Worm (Caenorhabditis elegans): ENCODE data around the gene K02C4.5.

The K02C4.5 gene

DNA sequence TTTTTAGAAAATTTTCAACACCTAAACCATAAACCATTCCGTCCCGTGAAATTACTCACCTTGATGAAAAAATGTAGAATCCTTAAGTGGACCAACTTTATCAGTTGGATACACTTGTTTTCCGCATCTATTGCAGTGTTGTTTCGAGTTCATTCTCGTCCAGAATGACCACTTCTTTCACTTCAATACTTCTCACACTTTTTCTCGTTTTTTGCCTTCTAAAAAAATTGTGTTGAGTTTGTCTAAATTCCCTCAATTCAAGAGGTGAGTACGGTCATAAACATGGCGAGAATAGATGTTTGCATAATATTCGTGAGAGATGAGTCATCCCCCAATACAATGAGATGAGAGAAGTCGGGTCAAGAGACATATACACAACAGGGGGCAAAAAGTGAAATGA is 14.3 kb downstream of the K02C4.5 start, which contains the start of gene ltd-1:
ltd-1 (minus strand) TSS at position 218 of the 400 bp plus-strand sequence.
- TF ChIP-seq blmp-1 (tag; optimal IDR thresholded peaks at IDR 0.05) (peak; percentile 21), efl-1 (optimal IDR thresholded peaks at IDR 0.05) (no peak), efl-1 (GFP tag; optimal IDR thresholded peaks at IDR 0.05 in 1 of 2) (peak in 1 of 2 experiments; percentile 60), mdl-1 (tag; optimal IDR thresholded peaks at IDR 0.05) (no peak)

DNA sequence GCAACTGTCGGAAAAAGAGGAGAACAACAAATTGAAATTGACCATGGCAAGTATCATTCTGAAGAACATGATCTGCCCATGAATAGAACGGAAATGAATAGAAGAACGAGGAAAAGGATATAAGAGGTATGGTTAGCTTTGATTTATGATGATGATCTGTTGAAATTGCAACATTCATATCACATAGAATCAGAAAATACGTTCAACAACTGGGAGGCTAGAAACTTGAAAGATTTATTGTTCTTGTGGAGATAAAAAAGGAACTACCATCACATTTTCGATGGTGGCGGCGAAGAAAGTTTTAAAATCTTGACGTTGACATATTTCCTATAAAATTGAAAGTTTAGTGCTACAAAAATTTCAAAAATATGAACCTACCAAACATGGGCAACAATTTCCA is 15.0 kb downstream of the K02C4.5 start:
- TF ChIP-seq ceh-82 (tag; optimal IDR thresholded peaks at IDR 0.05) (no peak), nhr-85 (tag) (no peak), swsn-7 (tag; optimal IDR thresholded peaks at IDR 0.05) (no peak), hlh-17 (GFP tag; optimal IDR thresholded peaks at IDR 0.05; ENCODE audit: borderline replicate concordance) (no peak), unc-62 (GFP tag; optimal IDR thresholded peaks at IDR 0.05) (no peak), elt-2 (tag; optimal IDR thresholded peaks at IDR 0.05) (no peak), nhr-90 (tag; optimal IDR thresholded peaks at IDR 0.05; ENCODE audit: poor library complexity) (no peak), unc-86 (tag; optimal IDR thresholded peaks at IDR 0.05) (no peak), nhr-71 (tag; optimal IDR thresholded peaks at IDR 0.05) (no peak), lir-3 (tag; optimal IDR thresholded peaks at IDR 0.05; ENCODE audit: poor library complexity) (no peak), tlp-1 (tag; optimal IDR thresholded peaks at IDR 0.05) (no peak), ets-5 (GFP tag; IDR thresholded peaks at IDR 0.05) (no peak), zag-1 (tag; optimal IDR thresholded peaks at IDR 0.05) (no peak), pax-3 (tag; optimal IDR thresholded peaks at IDR 0.05) (no peak), lsy-2 (tag; optimal IDR thresholded peaks at IDR 0.05) (no peak), aly-2 (tag; optimal IDR thresholded peaks at IDR 0.05) (no peak), unc-30 (tag; optimal IDR thresholded peaks at IDR 0.05) (no peak)

ce11 chrII:8093914-8094313 is 15.7 kb downstream of the K02C4.5 start:
- peak; percentile 58 for TF ChIP-seq blmp-1 (tag; optimal IDR thresholded peaks at IDR 0.05)
- TF ChIP-seq nhr-71 (tag; optimal IDR thresholded peaks at IDR 0.05): no peak

DNA sequence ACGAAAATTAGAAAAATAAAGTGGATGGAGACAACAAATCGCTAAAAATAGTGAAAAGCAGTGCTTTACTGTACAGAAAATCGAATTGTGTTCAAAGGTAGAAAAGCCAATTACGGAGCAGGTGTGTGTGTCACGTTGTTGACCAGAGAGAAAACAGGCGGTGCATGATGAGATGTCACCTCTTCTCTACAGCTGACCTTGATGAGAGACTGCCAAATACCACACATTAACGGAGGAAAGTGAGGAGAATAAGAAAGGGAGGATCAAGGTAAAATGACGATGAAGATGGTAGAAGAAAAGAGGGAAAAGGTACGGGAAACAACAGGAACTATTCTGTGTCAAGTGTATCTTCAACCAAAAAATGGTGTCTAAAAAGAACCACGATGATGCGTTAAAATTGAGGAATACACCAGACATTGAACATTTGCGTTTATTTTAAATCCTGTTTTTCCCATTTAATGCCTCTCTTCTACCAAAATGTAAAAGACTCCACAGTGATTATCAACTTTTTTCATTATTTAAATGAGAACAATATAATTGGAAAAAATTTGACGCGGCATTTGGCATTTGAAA is 21.1 kb downstream of the K02C4.5 start:
- TF ChIP-seq elt-3 (tag; optimal IDR thresholded peaks at IDR 0.05) (peak in 1 of 6 experiments; percentile 3), ztf-11 (tag; optimal IDR thresholded peaks at IDR 0.05) (no peak), ces-1 (GFP tag; optimal IDR thresholded peaks at IDR 0.05) (no peak), nhr-85 (tag) (peak; percentile 84), Y116A8C.19 (tag; optimal IDR thresholded peaks at IDR 0.05; ENCODE audit: borderline replicate concordance) (no peak), blmp-1 (tag; optimal IDR thresholded peaks at IDR 0.05) (peak; percentile 93), nhr-20 (tag; optimal IDR thresholded peaks at IDR 0.05) (peak; percentile 9), mep-1 (tag; optimal IDR thresholded peaks at IDR 0.05) (peak; percentile 53), lin-35 (GFP tag; optimal IDR thresholded peaks at IDR 0.05) (peak in 1 of 2 experiments; percentile 27), nhr-71 (tag; optimal IDR thresholded peaks at IDR 0.05) (peak; percentile 35), efl-1 (optimal IDR thresholded peaks at IDR 0.05) (no peak), efl-1 (GFP tag; optimal IDR thresholded peaks at IDR 0.05 in 1 of 2) (peak in 1 of 2 experiments; percentile 92), lin-14 (GFP tag; optimal IDR thresholded peaks at IDR 0.05) (peak; percentile 76), dpl-1 (GFP tag; optimal IDR thresholded peaks at IDR 0.05) (peak in 1 of 3 experiments; percentile 0), snu-23 (GFP tag; optimal IDR thresholded peaks at IDR 0.05) (peak; percentile 51)

ce11 chrII:8102041-8102440 is 23.8 kb downstream of the K02C4.5 start, which contains the start of gene sre-2:
TSS of gene sre-2 (minus strand) at chrII:8102141.
- TF ChIP-seq snpc-4 (tag; optimal IDR thresholded peaks at IDR 0.05) (no peak), unc-130 (tag; optimal IDR thresholded peaks at IDR 0.05) (no peak), alr-1 (tag; optimal IDR thresholded peaks at IDR 0.05; ENCODE audit: borderline replicate concordance) (no peak), sptf-1 (tag; optimal IDR thresholded peaks at IDR 0.05) (no peak), aly-2 (tag; optimal IDR thresholded peaks at IDR 0.05) (no peak), ceh-88 (GFP tag; IDR thresholded peaks at IDR 0.05) (no peak), snu-23 (GFP tag; optimal IDR thresholded peaks at IDR 0.05) (no peak), Y116A8C.19 (tag; optimal IDR thresholded peaks at IDR 0.05; ENCODE audit: borderline replicate concordance) (no peak), hlh-4 (tag; optimal IDR thresholded peaks at IDR 0.05) (no peak), irx-1 (tag; optimal IDR thresholded peaks at IDR 0.05) (no peak), vab-15 (tag; optimal IDR thresholded peaks at IDR 0.05) (no peak), lir-3 (tag; optimal IDR thresholded peaks at IDR 0.05; ENCODE audit: poor library complexity) (no peak), ceh-82 (tag; optimal IDR thresholded peaks at IDR 0.05) (no peak), rnt-1 (tag; optimal IDR thresholded peaks at IDR 0.05) (no peak), mdl-1 (tag; optimal IDR thresholded peaks at IDR 0.05) (no peak), sup-37 (GFP tag; optimal IDR thresholded peaks at IDR 0.05) (no peak), fos-1 (tag; optimal IDR thresholded peaks at IDR 0.05) (no peak), F16B12.6 (tag; optimal IDR thresholded peaks at IDR 0.05) (no peak), ces-1 (GFP tag; optimal IDR thresholded peaks at IDR 0.05) (no peak)
